Worm (Caenorhabditis elegans): ENCODE data around the gene C08F8.6.
A peak's percentile ranks its signal among the peaks of the same experiment; 100 is the strongest.

C08F8.6 gene

DNA sequence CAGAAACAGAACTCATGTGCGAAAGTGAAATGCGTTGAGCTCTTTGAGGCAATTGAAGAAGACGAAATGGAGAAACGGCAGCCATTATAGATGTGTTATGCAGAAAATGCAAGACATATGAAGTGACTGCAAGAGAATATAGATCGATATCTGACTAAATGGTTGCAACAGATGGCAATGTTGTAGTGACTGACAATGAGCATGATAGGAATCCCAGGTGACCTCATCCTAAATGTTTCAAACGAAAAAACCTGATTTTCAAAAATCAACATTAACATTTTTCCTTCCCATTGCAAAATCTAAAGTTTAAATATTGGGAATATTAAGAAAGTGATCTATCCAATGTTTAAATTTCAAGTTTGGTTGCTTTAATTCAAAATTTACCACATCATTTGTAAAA, 4.0 kb downstream of the C08F8.6 start, which contains the start of gene C08F8.15:
TSS of gene C08F8.15 (minus strand) at position 101 of the 400 bp plus-strand sequence.
- TF ChIP-seq hmg-11 (tag; optimal IDR thresholded peaks at IDR 0.05) (no peak), elt-1 (tag; optimal IDR thresholded peaks at IDR 0.05) (no peak), mdl-1 (tag; optimal IDR thresholded peaks at IDR 0.05) (no peak), sea-2 (GFP tag; optimal IDR thresholded peaks at IDR 0.05) (no peak), daf-12 (tag; optimal IDR thresholded peaks at IDR 0.05) (no peak), nhr-237 (tag; optimal IDR thresholded peaks at IDR 0.05) (no peak), nhr-23 (tag; optimal IDR thresholded peaks at IDR 0.05) (no peak), mml-1 (tag; optimal IDR thresholded peaks at IDR 0.05) (no peak), ceh-28 (tag; optimal IDR thresholded peaks at IDR 0.05) (no peak), nfya-1 (tag; optimal IDR thresholded peaks at IDR 0.05; ENCODE audit: insufficient read depth) (no peak)

- no peak for TF ChIP-seq ceh-82 (tag; optimal IDR thresholded peaks at IDR 0.05)
- no peak for TF ChIP-seq ZK546.5 (tag; optimal IDR thresholded peaks at IDR 0.05)
- TF ChIP-seq pqm-1 (tag; optimal IDR thresholded peaks at IDR 0.05): no peak
- no peak for TF ChIP-seq nhr-11 (tag; optimal IDR thresholded peaks at IDR 0.05)
- no peak for TF ChIP-seq aly-2 (tag; optimal IDR thresholded peaks at IDR 0.05)
- no peak for TF ChIP-seq elt-1 (tag; optimal IDR thresholded peaks at IDR 0.05)
- TF ChIP-seq nhr-23 (tag; optimal IDR thresholded peaks at IDR 0.05): no peak
Observed at ce11 chrIV:11159886-11160285, 4.8 kb downstream of the C08F8.6 start, which contains the start of gene mboa-4. mboa-4 (minus strand) TSS chrIV:11159986.

DNA sequence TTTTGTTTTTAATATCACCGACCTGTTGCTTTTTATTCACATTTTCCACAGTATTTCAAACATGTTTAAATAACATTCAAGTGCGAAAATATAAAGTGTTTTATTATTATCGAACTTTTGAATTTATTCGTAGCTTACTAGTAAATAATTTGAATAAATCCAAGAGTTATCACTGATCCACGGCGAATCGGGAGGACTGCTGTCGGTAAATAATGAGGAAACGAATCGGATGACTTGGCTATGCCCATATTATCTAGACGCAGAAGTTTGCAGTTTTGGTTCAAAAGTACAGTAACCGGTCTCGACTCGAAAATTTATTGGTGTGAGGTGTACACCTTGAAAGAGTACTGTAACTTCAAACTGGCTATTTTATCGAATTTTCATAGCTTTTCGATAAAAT, 8.2 kb downstream of the C08F8.6 start:
- TF ChIP-seq elt-3 (tag; optimal IDR thresholded peaks at IDR 0.05) (no peak), nhr-237 (tag; optimal IDR thresholded peaks at IDR 0.05) (no peak), elt-2 (tag; optimal IDR thresholded peaks at IDR 0.05) (no peak), lin-39 (tag; optimal IDR thresholded peaks at IDR 0.05) (no peak)

DNA sequence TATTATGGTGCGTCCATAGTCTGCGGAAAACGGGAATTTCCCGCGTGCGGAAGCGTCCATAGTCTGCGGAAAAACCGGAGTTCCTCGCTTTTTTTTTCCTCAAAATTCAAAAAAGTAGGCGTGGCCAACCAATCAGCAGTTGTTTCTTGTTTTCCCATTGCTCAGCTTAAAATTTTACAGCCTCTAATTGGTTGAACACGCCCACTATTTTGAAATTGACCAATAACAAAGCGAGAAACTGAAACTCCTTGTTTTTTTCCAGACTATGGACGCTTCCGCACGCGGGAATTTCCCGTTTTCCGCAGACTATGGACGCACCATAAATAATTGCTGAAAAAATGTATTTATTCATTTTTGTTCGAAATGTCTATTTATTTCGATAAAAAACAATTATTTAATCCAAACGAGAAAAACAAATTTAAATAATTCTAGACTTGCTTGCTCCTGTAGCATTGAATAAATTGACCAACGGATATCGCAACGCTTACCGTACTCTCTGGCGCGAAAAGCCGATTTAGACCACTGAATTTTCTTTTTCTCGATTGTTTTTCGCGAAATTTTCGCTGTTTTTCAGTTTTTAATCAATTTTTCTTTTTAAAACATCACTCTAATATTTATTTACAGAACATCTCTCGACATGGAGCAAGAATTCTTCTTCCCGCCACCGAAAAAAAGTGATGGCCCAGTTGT, 10.2 kb downstream of the C08F8.6 start, which contains the start of gene C08F8.3:
TSS of gene C08F8.3 (plus strand) at position 620 of the 690 bp plus-strand sequence.
- TF ChIP-seq nfya-1 (tag; optimal IDR thresholded peaks at IDR 0.05; ENCODE audit: insufficient read depth): peak; percentile 67

DNA sequence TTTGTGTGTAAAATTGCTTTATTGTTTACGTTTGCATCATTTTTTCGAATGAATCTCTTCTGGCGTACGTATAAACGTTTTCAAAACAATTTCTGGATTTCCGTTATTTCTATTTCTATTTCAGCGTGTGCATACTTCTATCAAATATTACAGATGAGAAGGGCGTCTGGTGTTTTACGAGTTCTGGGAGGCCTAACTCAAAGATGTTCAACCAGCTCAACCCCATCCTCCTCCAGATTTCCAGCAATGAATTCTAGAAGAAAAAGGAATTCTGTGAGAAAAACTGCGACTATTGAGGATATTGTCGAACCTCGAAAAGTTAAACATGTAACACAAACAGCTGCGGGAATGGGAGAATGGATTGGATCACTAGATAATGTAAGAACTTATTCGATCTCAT, 13.9 kb downstream of the C08F8.6 start, which contains the start of gene C08F8.2:
TSS of gene C08F8.2 (plus strand) at position 154 of the 400 bp plus-strand sequence.
- TF ChIP-seq elt-1 (tag; optimal IDR thresholded peaks at IDR 0.05): no peak
- peak; percentile 53 for TF ChIP-seq ama-1 (optimal IDR thresholded peaks at IDR 0.05)

- TF ChIP-seq jun-1 (tag; optimal IDR thresholded peaks at IDR 0.05): peak; percentile 88
- TF ChIP-seq hmg-11 (tag; optimal IDR thresholded peaks at IDR 0.05): peak; percentile 76
- TF ChIP-seq fkh-10 (GFP tag; optimal IDR thresholded peaks at IDR 0.05): peak; percentile 60
- TF ChIP-seq pqm-1 (tag; optimal IDR thresholded peaks at IDR 0.05): peak; percentile 90
- no peak for TF ChIP-seq aly-2 (tag; optimal IDR thresholded peaks at IDR 0.05)
- peak; percentile 97 for TF ChIP-seq nhr-23 (tag; optimal IDR thresholded peaks at IDR 0.05)
- TF ChIP-seq elt-3 (tag; optimal IDR thresholded peaks at IDR 0.05): peak in 1 of 3 experiments; percentile 66
- TF ChIP-seq nhr-25 (tag; optimal IDR thresholded peaks at IDR 0.05): peak; percentile 92
- TF ChIP-seq unc-39 (tag; optimal IDR thresholded peaks at IDR 0.05): no peak
- peak; percentile 32 for TF ChIP-seq egl-27 (tag; optimal IDR thresholded peaks at IDR 0.05)
- TF ChIP-seq ceh-9 (tag; optimal IDR thresholded peaks at IDR 0.05): no peak
- TF ChIP-seq nhr-12 (tag; optimal IDR thresholded peaks at IDR 0.05): no peak
- TF ChIP-seq sea-2 (GFP tag; optimal IDR thresholded peaks at IDR 0.05): peak; percentile 1
- TF ChIP-seq ceh-82 (tag; optimal IDR thresholded peaks at IDR 0.05): peak; percentile 43
- TF ChIP-seq ama-1 (optimal IDR thresholded peaks at IDR 0.05): peak; percentile 67
- TF ChIP-seq R02D3.7 (tag; optimal IDR thresholded peaks at IDR 0.05): peak; percentile 84
- no peak for TF ChIP-seq mdl-1 (tag; optimal IDR thresholded peaks at IDR 0.05)
- TF ChIP-seq snpc-4 (tag; optimal IDR thresholded peaks at IDR 0.05): peak; percentile 82
- TF ChIP-seq elt-2 (tag; optimal IDR thresholded peaks at IDR 0.05): peak; percentile 87
- TF ChIP-seq ceh-28 (tag; optimal IDR thresholded peaks at IDR 0.05): peak; percentile 68
- no peak for TF ChIP-seq fkh-2 (tag; optimal IDR thresholded peaks at IDR 0.05)
- peak; percentile 97 for TF ChIP-seq pha-4 (tag; optimal IDR thresholded peaks at IDR 0.05)
- TF ChIP-seq mml-1 (tag; optimal IDR thresholded peaks at IDR 0.05): peak; percentile 64
- TF ChIP-seq fos-1 (tag; optimal IDR thresholded peaks at IDR 0.05): no peak
- peak; percentile 95 for TF ChIP-seq lin-15B (tag; optimal IDR thresholded peaks at IDR 0.05)
- peak; percentile 87 for TF ChIP-seq skn-1 (tag; optimal IDR thresholded peaks at IDR 0.05)
- TF ChIP-seq zag-1 (tag; optimal IDR thresholded peaks at IDR 0.05): peak; percentile 85
- TF ChIP-seq lin-39 (tag; optimal IDR thresholded peaks at IDR 0.05): peak; percentile 87
- TF ChIP-seq nhr-76 (tag; optimal IDR thresholded peaks at IDR 0.05): peak; percentile 50
- no peak for TF ChIP-seq nhr-67 (tag; optimal IDR thresholded peaks at IDR 0.05)
- TF ChIP-seq lsy-12 (tag; optimal IDR thresholded peaks at IDR 0.05): peak; percentile 96
- TF ChIP-seq eor-1 (tag; optimal IDR thresholded peaks at IDR 0.05): no peak
- TF ChIP-seq nhr-28 (tag; optimal IDR thresholded peaks at IDR 0.05): no peak
Observed at ce11 chrIV:11149454-11150163, 15.1 kb downstream of the C08F8.6 start, which contains the start of the genes F01G4.6 and pfd-1. F01G4.6 (minus strand) TSS chrIV:11149504. pfd-1 (plus strand) TSS chrIV:11150113.

Measured in whole organism, L3 larva.